Worm (Caenorhabditis elegans): ENCODE measurements around the gene F53A3.1.

The F53A3.1 gene

ce11 chrIII:1903966-1904365, 39.5 kb downstream of the F53A3.1 start:
- TF ChIP-seq nhr-12 (tag; optimal IDR thresholded peaks at IDR 0.05) (no peak), elt-3 (tag; optimal IDR thresholded peaks at IDR 0.05) (no peak), zag-1 (tag; optimal IDR thresholded peaks at IDR 0.05) (no peak), ztf-11 (tag; optimal IDR thresholded peaks at IDR 0.05) (no peak), unc-39 (tag; optimal IDR thresholded peaks at IDR 0.05) (no peak), gmeb-1 (tag; optimal IDR thresholded peaks at IDR 0.05) (no peak), mab-5 (tag; optimal IDR thresholded peaks at IDR 0.05) (no peak), unc-62 (GFP tag; optimal IDR thresholded peaks at IDR 0.05) (no peak), lin-13 (GFP tag; optimal IDR thresholded peaks at IDR 0.05) (no peak), blmp-1 (tag; optimal IDR thresholded peaks at IDR 0.05; ENCODE audit: insufficient read depth) (no peak), ceh-82 (tag; optimal IDR thresholded peaks at IDR 0.05) (no peak), nhr-25 (tag; optimal IDR thresholded peaks at IDR 0.05) (no peak), skn-1 (tag; optimal IDR thresholded peaks at IDR 0.05) (no peak)

- TF ChIP-seq lin-13 (GFP tag; optimal IDR thresholded peaks at IDR 0.05) (peak; percentile 63), lsy-2 (tag; optimal IDR thresholded peaks at IDR 0.05) (peak in 1 of 2 experiments; percentile 50)
These were observed 43.0 kb downstream of the F53A3.1 start for ce11 chrIII:1900406-1900805.

ce11 chrIII:1893851-1894250, 49.6 kb downstream of the F53A3.1 start, which contains the start of the genes B0524.5 and B0524.2:
B0524.5 (minus strand) TSS chrIII:1893890.
B0524.2 (plus strand) TSS chrIII:1894057.
- no peak for TF ChIP-seq Y55F3AM.14 (GFP tag; optimal IDR thresholded peaks at IDR 0.05)
- no peak for TF ChIP-seq nhr-10 (tag; optimal IDR thresholded peaks at IDR 0.05)
- TF ChIP-seq lin-39 (tag; optimal IDR thresholded peaks at IDR 0.05) = no peak
- no peak for TF ChIP-seq elt-3 (tag; optimal IDR thresholded peaks at IDR 0.05)
- TF ChIP-seq ama-1 (optimal IDR thresholded peaks at IDR 0.05) = no peak
- TF ChIP-seq nhr-6 (tag; optimal IDR thresholded peaks at IDR 0.05) = no peak
- no peak for TF ChIP-seq peb-1 (tag; optimal IDR thresholded peaks at IDR 0.05)
- no peak for TF ChIP-seq crh-2 (tag; optimal IDR thresholded peaks at IDR 0.05)
- TF ChIP-seq sem-4 (tag; optimal IDR thresholded peaks at IDR 0.05) = no peak
- no peak for TF ChIP-seq sma-3 (GFP tag; optimal IDR thresholded peaks at IDR 0.05)
- TF ChIP-seq ztf-1 (GFP tag; conservative IDR thresholded peaks at IDR 0.05) = no peak
- no peak for TF ChIP-seq unc-62 (GFP tag; optimal IDR thresholded peaks at IDR 0.05)
- no peak for TF ChIP-seq snpc-4 (tag; optimal IDR thresholded peaks at IDR 0.05)
- TF ChIP-seq aly-2 (tag; optimal IDR thresholded peaks at IDR 0.05) = no peak
- no peak for TF ChIP-seq R02D3.7 (tag; optimal IDR thresholded peaks at IDR 0.05)
- no peak for TF ChIP-seq C34F6.9 (tag; optimal IDR thresholded peaks at IDR 0.05)
- TF ChIP-seq nhr-21 (tag; optimal IDR thresholded peaks at IDR 0.05) = no peak

ce11 chrIII:1893405-1893804, 50.0 kb downstream of the F53A3.1 start:
- TF ChIP-seq fos-1 (tag; optimal IDR thresholded peaks at IDR 0.05) (no peak), mdl-1 (tag; optimal IDR thresholded peaks at IDR 0.05) (no peak)
